Worm (Caenorhabditis elegans) whole organism, L2 larva: Measurements from ENCODE around the gene srh-104.

Source experiments
- C34F6.9 ChIP-seq: fragments of 150-350 bp; optimal IDR thresholded peaks from 2 replicates; lab custom pipeline; 2014; ENCODE audit warnings: missing biosample characterization, missing genetic modification characterization
- F13H6.1 ChIP-seq: sonication (generic microtip); optimal IDR thresholded peaks from 2 replicates; lab custom pipeline; 2016; ENCODE audit warnings: missing genetic modification characterization, missing compliant biosample characterization
- R02D3.7 ChIP-seq: fragments of 150-350 bp; optimal IDR thresholded peaks from 2 replicates; lab custom pipeline; 2014; ENCODE audit warnings: missing biosample characterization, missing genetic modification characterization
- Y55F3AM.14 ChIP-seq: fragments of 200-800 bp; sonication (Bioruptor generic); optimal IDR thresholded peaks from 2 replicates; lab custom pipeline; 2018; ENCODE audit warnings: mild to moderate bottlenecking, missing genetic modification characterization, missing compliant biosample characterization
- ama-1 ChIP-seq: fragments of 150-350 bp; optimal IDR thresholded peaks from 2 replicates; lab custom pipeline; 2018; ENCODE audit warnings: inconsistent platforms
- blmp-1 ChIP-seq: sonication (generic microtip); optimal IDR thresholded peaks from 2 replicates; lab custom pipeline; 2017; ENCODE audit warnings: missing genetic modification characterization, mild to moderate bottlenecking, missing compliant biosample characterization, antibody characterized with exemption, moderate library complexity; ENCODE audit not compliant: insufficient read depth
- ceh-16 ChIP-seq: fragments of 150-350 bp; optimal IDR thresholded peaks from 2 replicates; lab custom pipeline; 2014; ENCODE audit warnings: missing biosample characterization, missing genetic modification characterization
- ceh-82 ChIP-seq: fragments of 150-350 bp; optimal IDR thresholded peaks from 2 replicates; lab custom pipeline; 2014; ENCODE audit warnings: missing biosample characterization, missing genetic modification characterization
- crh-2 ChIP-seq: sonication (generic microtip); optimal IDR thresholded peaks from 2 replicates; lab custom pipeline; 2017; ENCODE audit warnings: missing biosample characterization, missing genetic modification characterization
- elt-1 ChIP-seq: fragments of 150-350 bp; optimal IDR thresholded peaks from 2 replicates; lab custom pipeline; 2014; ENCODE audit warnings: missing biosample characterization, missing genetic modification characterization
- elt-3 ChIP-seq: sonication (generic microtip); optimal IDR thresholded peaks from 2 replicates; lab custom pipeline; 2017; ENCODE audit warnings: missing biosample characterization, missing genetic modification characterization
- fos-1 ChIP-seq: fragments of 150-350 bp; optimal IDR thresholded peaks from 2 replicates; lab custom pipeline; 2014; ENCODE audit warnings: missing biosample characterization, missing genetic modification characterization
- lin-11 ChIP-seq: fragments of 150-350 bp; sonication (generic microtip); optimal IDR thresholded peaks from 2 replicates; lab custom pipeline; 2014; ENCODE audit warnings: missing biosample characterization, missing genetic modification characterization, inconsistent platforms, mixed read lengths
- lin-13 ChIP-seq: fragments of 150-350 bp; optimal IDR thresholded peaks from 2 replicates; lab custom pipeline; 2014; ENCODE audit warnings: missing biosample characterization, missing genetic modification reagents, missing genetic modification characterization
- lin-39 ChIP-seq: fragments of 150-350 bp; optimal IDR thresholded peaks from 2 replicates; lab custom pipeline; 2014; ENCODE audit warnings: missing biosample characterization, missing genetic modification reagents, missing genetic modification characterization
- lsy-2 ChIP-seq, 2 experiments: fragments of 150-350 bp in 1 of 2; sonication (generic microtip) in 1 of 2; optimal IDR thresholded peaks; 2 replicates each; lab custom pipeline; 2014 to 2017; ENCODE audit warnings: missing biosample characterization in 2 of 2, missing genetic modification characterization in 2 of 2
- mab-5 ChIP-seq: fragments of 150-350 bp; optimal IDR thresholded peaks from 2 replicates; lab custom pipeline; 2014; ENCODE audit warnings: missing biosample characterization, missing genetic modification characterization
- mbf-1 ChIP-seq: sonication (generic microtip); optimal IDR thresholded peaks from 2 replicates; lab custom pipeline; 2017; ENCODE audit warnings: missing biosample characterization, missing genetic modification characterization
- nhr-11 ChIP-seq: fragments of 150-350 bp; optimal IDR thresholded peaks from 2 replicates; lab custom pipeline; 2014; ENCODE audit warnings: missing biosample characterization, missing genetic modification characterization
- nhr-12 ChIP-seq: fragments of 150-350 bp; optimal IDR thresholded peaks from 2 replicates; lab custom pipeline; 2014; ENCODE audit warnings: missing biosample characterization, missing genetic modification characterization
- nhr-129 ChIP-seq: fragments of 150-350 bp; optimal IDR thresholded peaks from 2 replicates; lab custom pipeline; 2014; ENCODE audit warnings: missing biosample characterization, missing genetic modification characterization
- nhr-21 ChIP-seq: fragments of 150-350 bp; optimal IDR thresholded peaks from 2 replicates; lab custom pipeline; 2014; ENCODE audit warnings: missing biosample characterization, missing genetic modification characterization
- nhr-237 ChIP-seq: fragments of 150-350 bp; optimal IDR thresholded peaks from 2 replicates; lab custom pipeline; 2014; ENCODE audit warnings: missing biosample characterization, missing genetic modification characterization
- nhr-25 ChIP-seq: fragments of 150-350 bp; sonication (generic microtip); optimal IDR thresholded peaks from 3 replicates; lab custom pipeline; 2014; ENCODE audit warnings: missing biosample characterization, missing genetic modification characterization
- nhr-6 ChIP-seq: fragments of 150-350 bp; optimal IDR thresholded peaks from 2 replicates; lab custom pipeline; 2014; ENCODE audit warnings: missing biosample characterization, missing genetic modification characterization
- nhr-77 ChIP-seq: fragments of 150-350 bp; optimal IDR thresholded peaks from 2 replicates; lab custom pipeline; 2014; ENCODE audit warnings: missing biosample characterization, missing genetic modification characterization
- peb-1 ChIP-seq: fragments of 150-350 bp; optimal IDR thresholded peaks from 2 replicates; lab custom pipeline; 2014; ENCODE audit warnings: missing biosample characterization, missing genetic modification characterization
- sem-4 ChIP-seq: fragments of 150-350 bp; optimal IDR thresholded peaks from 2 replicates; lab custom pipeline; 2014; ENCODE audit warnings: missing biosample characterization, missing genetic modification reagents, missing genetic modification characterization
- skn-1 ChIP-seq: sonication (generic microtip); optimal IDR thresholded peaks from 2 replicates; lab custom pipeline; 2017; ENCODE audit warnings: missing biosample characterization, missing genetic modification characterization
- sma-3 ChIP-seq: sonication (generic microtip); optimal IDR thresholded peaks from 2 replicates; lab custom pipeline; 2016; ENCODE audit warnings: missing genetic modification reagents, missing genetic modification characterization, missing compliant biosample characterization
- sma-9 ChIP-seq, 2 experiments: fragments of 150-350 bp in 1 of 2; sonication (generic microtip) in 1 of 2; optimal IDR thresholded peaks; 2 replicates each; lab custom pipeline; 2014 to 2016; ENCODE audit warnings: missing genetic modification characterization in 2 of 2, mild to moderate bottlenecking in 1 of 2, missing biosample characterization in 1 of 2, missing compliant biosample characterization in 1 of 2, missing genetic modification reagents in 1 of 2, moderate library complexity in 1 of 2
- snpc-4 ChIP-seq: fragments of 150-350 bp; optimal IDR thresholded peaks from 2 replicates; lab custom pipeline; 2014; ENCODE audit warnings: missing biosample characterization, missing genetic modification characterization
- unc-62 ChIP-seq: fragments of 150-350 bp; optimal IDR thresholded peaks from 2 replicates; lab custom pipeline; 2014; ENCODE audit warnings: missing biosample characterization, missing genetic modification reagents, missing genetic modification characterization
- ztf-1 ChIP-seq: fragments of 200-800 bp; sonication (Bioruptor generic); conservative IDR thresholded peaks from 2 replicates; pipeline ENCODE4 v1.3.6; 2022; ENCODE audit warnings: missing genetic modification characterization, missing compliant biosample characterization
- ztf-11 ChIP-seq: sonication (generic microtip); optimal IDR thresholded peaks from 2 replicates; lab custom pipeline; 2017; ENCODE audit warnings: missing biosample characterization, missing genetic modification characterization
- ztf-4 ChIP-seq: fragments of 150-350 bp; optimal IDR thresholded peaks from 2 replicates; lab custom pipeline; 2014; ENCODE audit warnings: missing biosample characterization, missing genetic modification characterization

Gene srh-104

ce11 chrV:16211713-16212112 is 32.3 kb downstream of the srh-104 start:
- TF ChIP-seq skn-1 (tag; lab: Kevin White, UChicago) (no peak), sma-9 (GFP tag; optimal IDR thresholded peaks at IDR 0.05; lab: Kevin White, UChicago) (peak; percentile 76), sma-9 (tag; optimal IDR thresholded peaks at IDR 0.05; lab: Kevin White, UChicago) (no peak), nhr-21 (tag; lab: Kevin White, UChicago) (peak; percentile 61)
- TF ChIP-seq, all 48 proteins: peak for 2

DNA sequence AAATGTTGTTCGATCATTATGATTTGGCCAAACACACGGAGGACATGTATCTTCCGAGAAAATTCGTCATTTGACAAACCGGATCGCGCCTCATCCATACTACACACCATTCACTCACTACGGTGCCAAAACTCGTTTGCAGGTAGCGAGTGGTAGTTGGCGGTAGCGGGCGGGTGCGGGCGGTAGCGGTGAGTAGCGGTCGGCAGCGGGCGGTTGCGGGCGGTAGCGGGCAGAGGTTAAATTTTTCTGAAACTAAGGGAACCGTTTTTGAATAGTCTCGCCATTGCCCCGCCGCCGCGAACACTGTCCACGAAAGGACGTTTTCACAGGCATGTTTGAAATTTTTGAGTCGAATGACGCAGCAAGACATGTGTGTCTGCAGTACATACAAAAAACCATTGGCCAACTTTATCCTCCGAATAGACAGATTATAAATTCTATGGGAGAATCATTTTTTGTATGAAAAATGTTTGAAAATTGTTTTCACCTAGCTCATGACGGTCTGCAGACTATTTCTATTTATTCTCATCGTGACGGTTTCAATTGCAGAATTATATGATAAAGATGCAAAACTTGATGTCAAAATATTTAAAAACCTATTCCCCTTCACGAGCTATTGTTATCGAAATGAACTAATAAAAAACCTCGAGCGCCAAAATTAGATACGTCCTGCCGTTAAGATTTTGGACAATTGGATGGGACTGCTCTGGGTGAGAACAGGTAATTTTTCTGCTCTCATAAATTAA is 33.5 kb downstream of the srh-104 start, which contains the start of gene F11A5.16:
F11A5.16 (plus strand) TSS at position 696 of the 746 bp plus-strand sequence.
- TF ChIP-seq lin-11 (no peak), ztf-4 (tag; lab: Kevin White, UChicago) (no peak), nhr-25 (tag; lab: Kevin White, UChicago) (no peak), lsy-2 (tag; optimal IDR thresholded peaks at IDR 0.05; lab: Kevin White, UChicago) (no peak), snpc-4 (no peak), nhr-237 (tag; lab: Kevin White, UChicago) (no peak), elt-1 (tag; lab: Kevin White, UChicago) (no peak), peb-1 (no peak), F13H6.1 (no peak), Y55F3AM.14 (GFP tag; lab: Kevin White, UChicago) (no peak), lin-13 (GFP tag; lab: Kevin White, UChicago) (no peak), elt-3 (tag; lab: Kevin White, UChicago) (no peak), nhr-6 (tag; lab: Kevin White, UChicago) (no peak), nhr-77 (tag; lab: Kevin White, UChicago) (no peak), blmp-1 (tag; lab: Kevin White, UChicago) (no peak), fos-1 (tag; lab: Kevin White, UChicago) (no peak), sem-4 (tag; lab: Kevin White, UChicago) (no peak), nhr-12 (no peak)
- TF ChIP-seq, all 48 proteins: peak for 0

ce11 chrV:16209837-16210236 is 34.1 kb downstream of the srh-104 start, which contains the start of gene oac-15:
oac-15 (minus strand) TSS chrV:16209937.
- no peak for TF ChIP-seq lin-39
- TF ChIP-seq nhr-129, result no peak

- no peak for TF ChIP-seq ama-1 (lab: Kevin White, UChicago)
- no peak for TF ChIP-seq ztf-1 (GFP tag; lab: Robert Waterston, UW)
- TF ChIP-seq R02D3.7, result no peak
- TF ChIP-seq mab-5, result no peak
- TF ChIP-seq nhr-11 (tag; lab: Kevin White, UChicago), result no peak
- TF ChIP-seq ztf-4 (tag; lab: Kevin White, UChicago), result no peak
- no peak for TF ChIP-seq ceh-16
- no peak for TF ChIP-seq ceh-82 (tag; lab: Kevin White, UChicago)
- TF ChIP-seq blmp-1 (tag; lab: Kevin White, UChicago), result no peak
- no peak for TF ChIP-seq mbf-1
- no peak for TF ChIP-seq unc-62
- TF ChIP-seq lin-11, result no peak
- no peak for TF ChIP-seq sma-3 (GFP tag; lab: Kevin White, UChicago)
- TF ChIP-seq C34F6.9 (tag; lab: Kevin White, UChicago), result no peak
- TF ChIP-seq lin-39, result no peak
- TF ChIP-seq nhr-77 (tag; lab: Kevin White, UChicago), result no peak
Measured at ce11 chrV:16204888-16205287, 39.1 kb downstream of the srh-104 start, which contains the start of gene irld-26. irld-26 (plus strand) TSS chrV:16205188.

- TF ChIP-seq ztf-11 (tag; lab: Kevin White, UChicago) (no peak), lsy-2 (tag; optimal IDR thresholded peaks at IDR 0.05; lab: Kevin White, UChicago) (no peak), snpc-4 (no peak), fos-1 (tag; lab: Kevin White, UChicago) (no peak), lin-39 (no peak), peb-1 (no peak), crh-2 (tag; lab: Kevin White, UChicago) (no peak)
- TF ChIP-seq, all 48 proteins: peak for 0
Measured at ce11 chrV:16202618-16203017, 41.4 kb downstream of the srh-104 start, which contains the start of gene F11A5.18. F11A5.18 (plus strand) TSS chrV:16202918.
